Worm (Caenorhabditis elegans) whole organism, L3 larva: Measurements from ENCODE around the gene dpy-22.

Source experiments
- ceh-16 ChIP-seq: sonication (generic microtip); optimal IDR thresholded peaks from 2 replicates; lab custom pipeline; 2017; ENCODE audit warnings: missing biosample characterization, missing genetic modification characterization
- fkh-10 ChIP-seq: sonication (generic microtip); optimal IDR thresholded peaks from 2 replicates; lab custom pipeline; 2017; ENCODE audit warnings: missing biosample characterization, missing genetic modification reagents, missing genetic modification characterization
- lin-39 ChIP-seq: fragments of 150-350 bp; optimal IDR thresholded peaks from 2 replicates; lab custom pipeline; 2018; ENCODE audit warnings: missing biosample characterization, missing genetic modification reagents, missing genetic modification characterization
- nfya-1 ChIP-seq: sonication (generic microtip); optimal IDR thresholded peaks from 2 replicates; lab custom pipeline; 2017; ENCODE audit warnings: missing genetic modification characterization, mild to moderate bottlenecking, missing compliant biosample characterization, antibody characterized with exemption, moderate library complexity; ENCODE audit not compliant: insufficient read depth
- nhr-11 ChIP-seq: fragments of 150-350 bp; optimal IDR thresholded peaks from 2 replicates; lab custom pipeline; 2014; ENCODE audit warnings: missing biosample characterization, missing genetic modification characterization
- nhr-25 ChIP-seq: sonication (generic microtip); optimal IDR thresholded peaks from 2 replicates; lab custom pipeline; 2017; ENCODE audit warnings: missing biosample characterization, missing genetic modification characterization
- nhr-28 ChIP-seq: fragments of 150-350 bp; optimal IDR thresholded peaks from 2 replicates; lab custom pipeline; 2014; ENCODE audit warnings: missing biosample characterization, missing genetic modification characterization
- nhr-77 ChIP-seq: fragments of 150-350 bp; optimal IDR thresholded peaks from 2 replicates; lab custom pipeline; 2014; ENCODE audit warnings: missing biosample characterization, missing genetic modification characterization
- pqm-1 ChIP-seq: fragments of 150-350 bp; optimal IDR thresholded peaks from 2 replicates; lab custom pipeline; 2017; ENCODE audit warnings: missing biosample characterization, missing genetic modification characterization, inconsistent platforms
- tbx-2 ChIP-seq: sonication (generic microtip); optimal IDR thresholded peaks from 2 replicates; lab custom pipeline; 2016; ENCODE audit warnings: mild to moderate bottlenecking, missing genetic modification characterization, missing compliant biosample characterization
- unc-39 ChIP-seq: sonication (generic microtip); optimal IDR thresholded peaks from 4 replicates; lab custom pipeline; 2017; ENCODE audit warnings: missing biosample characterization, missing genetic modification characterization
- zag-1 ChIP-seq: fragments of 150-350 bp; optimal IDR thresholded peaks from 2 replicates; lab custom pipeline; 2014; ENCODE audit warnings: missing biosample characterization, missing genetic modification characterization

DNA sequence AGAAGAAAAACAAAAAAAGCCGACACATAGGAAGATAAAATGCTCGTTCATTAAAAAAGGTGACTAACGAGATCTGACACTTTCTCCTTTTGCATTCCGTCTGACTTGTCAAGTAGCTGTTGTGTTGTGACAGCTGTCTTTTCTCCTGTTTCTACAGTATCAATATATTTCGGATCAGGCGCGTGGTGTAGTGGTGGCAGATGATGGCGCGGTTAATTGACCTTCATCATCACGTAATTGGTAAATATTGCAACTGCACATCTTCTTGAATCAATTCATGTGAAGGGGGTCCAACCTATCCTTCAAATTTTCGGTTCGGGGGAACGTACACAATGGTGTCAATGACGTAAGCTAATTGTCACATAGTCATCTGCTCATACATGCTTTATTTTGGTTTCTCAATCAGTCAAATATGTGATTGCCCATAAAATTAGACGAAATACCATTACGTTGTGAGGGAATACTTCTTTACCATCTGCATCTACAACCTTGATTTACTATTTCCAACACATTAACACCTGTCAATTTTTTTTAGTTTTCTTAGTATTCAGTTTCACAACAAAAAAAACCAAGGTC, 26.2 kb upstream of the dpy-22 start:
- TF ChIP-seq nhr-25 (tag; lab: Kevin White, UChicago) (no peak), unc-39 (tag; lab: Kevin White, UChicago) (no peak), zag-1 (tag; lab: Kevin White, UChicago) (no peak), fkh-10 (GFP tag; lab: Kevin White, UChicago) (no peak), lin-39 (tag; lab: Kevin White, UChicago) (no peak), nhr-28 (tag; lab: Kevin White, UChicago) (no peak), ceh-16 (tag; lab: Kevin White, UChicago) (no peak), tbx-2 (tag; lab: Kevin White, UChicago) (no peak), nhr-77 (tag; lab: Kevin White, UChicago) (no peak), nhr-11 (tag; lab: Kevin White, UChicago) (no peak), nfya-1 (no peak), pqm-1 (no peak)
